Worm (Caenorhabditis elegans): ENCODE measurements around the gene srh-119.

Gene srh-119

DNA sequence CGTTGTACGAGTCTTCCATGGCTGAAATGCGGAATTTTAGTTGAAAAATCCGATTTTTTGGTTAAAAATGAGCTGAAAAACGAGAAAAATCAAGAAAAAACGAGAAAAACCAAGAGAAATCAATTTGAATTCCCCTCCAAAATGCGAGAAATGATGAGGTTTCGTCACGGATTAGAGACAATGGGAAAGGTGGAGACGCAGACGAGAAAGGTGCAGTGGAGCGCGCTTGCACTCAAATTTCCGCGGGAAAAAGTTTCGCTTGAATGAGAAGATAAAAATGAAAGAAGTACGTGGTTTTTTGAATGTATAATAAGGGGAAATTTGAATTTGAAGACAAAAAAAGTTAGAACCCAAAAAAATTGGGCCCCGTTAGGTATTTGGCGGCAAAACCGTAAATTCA, 6.6 kb upstream of the srh-119 start, which contains the start of gene efl-1 (continued):
- no peak for TF ChIP-seq F57A8.1 (GFP tag; optimal IDR thresholded peaks at IDR 0.05)
- TF ChIP-seq T07F8.4 (tag; optimal IDR thresholded peaks at IDR 0.05): no peak
- peak; percentile 86 for TF ChIP-seq snpc-1.1 (tag; optimal IDR thresholded peaks at IDR 0.05; ENCODE audit: insufficient read depth)
- no peak for TF ChIP-seq aptf-3 (GFP tag; IDR thresholded peaks at IDR 0.05)
- TF ChIP-seq unc-130 (GFP tag; optimal IDR thresholded peaks at IDR 0.05): no peak
- TF ChIP-seq lsy-27 (tag; optimal IDR thresholded peaks at IDR 0.05; ENCODE audit: borderline replicate concordance, insufficient read depth): no peak
- no peak for TF ChIP-seq tbx-9 (tag; optimal IDR thresholded peaks at IDR 0.05; ENCODE audit: borderline replicate concordance)
- TF ChIP-seq D2030.7 (GFP tag; IDR thresholded peaks at IDR 0.05): peak; percentile 85
- peak; percentile 59 for TF ChIP-seq tlf-1 (GFP tag; optimal IDR thresholded peaks at IDR 0.05)
- TF ChIP-seq ceh-100 (GFP tag; IDR thresholded peaks at IDR 0.05): no peak
- peak; percentile 57 for TF ChIP-seq lsl-1 (GFP tag; optimal IDR thresholded peaks at IDR 0.05)
- TF ChIP-seq ztf-25 (GFP tag; IDR thresholded peaks at IDR 0.05): no peak
- TF ChIP-seq zim-3 (tag; optimal IDR thresholded peaks at IDR 0.05): no peak
- no peak for TF ChIP-seq T26A5.8 (tag; optimal IDR thresholded peaks at IDR 0.05)
- TF ChIP-seq lin-26 (GFP tag; IDR thresholded peaks at IDR 0.05): no peak
- no peak for TF ChIP-seq egl-18 (GFP tag; IDR thresholded peaks at IDR 0.05)
- TF ChIP-seq dox-1 (GFP tag; IDR thresholded peaks at IDR 0.05): peak; percentile 85
- TF ChIP-seq F33H1.4 (GFP tag; IDR thresholded peaks at IDR 0.05): 0 out of 2 replicates have a peak, but pooled peaks have one; percentile 35
- no peak for TF ChIP-seq nfya-2 (GFP tag; IDR thresholded peaks at IDR 0.05)
- no peak for TF ChIP-seq nhr-80 (tag; optimal IDR thresholded peaks at IDR 0.05)
- no peak for TF ChIP-seq hrde-1 (tag; optimal IDR thresholded peaks at IDR 0.05; ENCODE audit: borderline replicate concordance)
- no peak for TF ChIP-seq F39B2.1 (GFP tag; IDR thresholded peaks at IDR 0.05)
- no peak for TF ChIP-seq sea-2 (GFP tag; IDR thresholded peaks at IDR 0.05)
- peak; percentile 42 for TF ChIP-seq K12H6.12 (tag; optimal IDR thresholded peaks at IDR 0.05)
- TF ChIP-seq F55B11.4 (tag; optimal IDR thresholded peaks at IDR 0.05; ENCODE audit: borderline replicate concordance, insufficient read depth): no peak
- no peak for TF ChIP-seq fkh-3 (tag; optimal IDR thresholded peaks at IDR 0.05)
- peak; percentile 37 for TF ChIP-seq B0261.1 (tag; optimal IDR thresholded peaks at IDR 0.05)
- no peak for TF ChIP-seq akir-1 (GFP tag; optimal IDR thresholded peaks at IDR 0.05)
- no peak for TF ChIP-seq chd-7 (tag; optimal IDR thresholded peaks at IDR 0.05)
- peak; percentile 76 for TF ChIP-seq athp-1 (tag; optimal IDR thresholded peaks at IDR 0.05)
- TF ChIP-seq lag-1 (GFP tag; IDR thresholded peaks at IDR 0.05): no peak
- TF ChIP-seq cebp-1 (GFP tag; IDR thresholded peaks at IDR 0.05): peak; percentile 47
- TF ChIP-seq cebp-1 (tag; optimal IDR thresholded peaks at IDR 0.05): peak; percentile 89
- TF ChIP-seq lir-1 (GFP tag; conservative IDR thresholded peaks at IDR 0.05): peak; percentile 43; the same call in 1 of the 2 replicates
- no peak for TF ChIP-seq ceh-79 (tag; optimal IDR thresholded peaks at IDR 0.05)
- TF ChIP-seq ceh-58 (GFP tag; IDR thresholded peaks at IDR 0.05): no peak
- TF ChIP-seq rcor-1 (GFP tag; IDR thresholded peaks at IDR 0.05): peak; percentile 87
- TF ChIP-seq F52B5.7 (tag; optimal IDR thresholded peaks at IDR 0.05): no peak
- TF ChIP-seq dpl-1 (GFP tag; optimal IDR thresholded peaks at IDR 0.05): peak; percentile 98
- TF ChIP-seq madf-8 (GFP tag; conservative IDR thresholded peaks at IDR 0.05): peak; percentile 35
- TF ChIP-seq K11D2.4 (GFP tag; IDR thresholded peaks at IDR 0.05): no peak
- no peak for TF ChIP-seq ccch-3 (GFP tag; optimal IDR thresholded peaks at IDR 0.05)
- no peak for TF ChIP-seq hlh-12 (tag; optimal IDR thresholded peaks at IDR 0.05)
- TF ChIP-seq lin-54 (GFP tag; optimal IDR thresholded peaks at IDR 0.05): peak; percentile 97
- no peak for TF ChIP-seq zfh-2 (GFP tag; conservative IDR thresholded peaks at IDR 0.05)
- peak; percentile 72; the same call in 1 of the 2 replicates for TF ChIP-seq Y53G8AR.9 (GFP tag; conservative IDR thresholded peaks at IDR 0.05)
- TF ChIP-seq pha-4 (tag; optimal IDR thresholded peaks at IDR 0.05): peak; percentile 82
- TF ChIP-seq let-607 (tag; optimal IDR thresholded peaks at IDR 0.05): peak in 1 of 2 experiments; percentile 22
